Worm (Caenorhabditis elegans): ENCODE measurements around the gene fbxb-41.
"Not testable (repeated sequence)": the region's sequence is repeated elsewhere in the genome, so short reads cannot be mapped to it uniquely, and the experiment has no call there.

The fbxb-41 gene

DNA sequence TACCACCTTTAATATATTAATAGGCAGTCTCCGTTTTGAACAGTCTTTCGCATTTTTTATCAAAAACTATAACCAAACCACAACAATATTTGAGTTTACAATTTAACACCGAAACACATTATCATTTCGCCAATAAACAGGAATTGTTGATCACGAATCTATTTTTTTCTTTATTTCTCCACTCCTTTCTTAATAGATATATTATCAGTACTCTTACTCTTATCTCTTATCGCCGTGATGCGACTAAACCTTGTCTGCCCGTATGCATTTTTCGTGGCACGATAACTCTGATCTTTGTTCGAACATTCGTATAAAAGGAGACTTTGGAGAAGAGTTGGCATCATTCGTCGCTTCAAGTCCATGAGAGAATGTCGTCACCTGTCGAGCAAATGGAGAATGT lies 14.7 kb upstream of the fbxb-41 start:
- TF ChIP-seq sea-1 (GFP tag; conservative IDR thresholded peaks at IDR 0.05), result no peak
- TF ChIP-seq ceh-13 (GFP tag; optimal IDR thresholded peaks at IDR 0.05), result no peak
- no peak for TF ChIP-seq tra-4 (tag; optimal IDR thresholded peaks at IDR 0.05)
- TF ChIP-seq hmg-4 (GFP tag; optimal IDR thresholded peaks at IDR 0.05), result no peak
- no peak for TF ChIP-seq ets-7 (tag; optimal IDR thresholded peaks at IDR 0.05)
- TF ChIP-seq aly-1 (tag; optimal IDR thresholded peaks at IDR 0.05), result no peak
- TF ChIP-seq hnd-1 (tag; optimal IDR thresholded peaks at IDR 0.05), result no peak
- no peak for TF ChIP-seq pes-1 (GFP tag; IDR thresholded peaks at IDR 0.05)

DNA sequence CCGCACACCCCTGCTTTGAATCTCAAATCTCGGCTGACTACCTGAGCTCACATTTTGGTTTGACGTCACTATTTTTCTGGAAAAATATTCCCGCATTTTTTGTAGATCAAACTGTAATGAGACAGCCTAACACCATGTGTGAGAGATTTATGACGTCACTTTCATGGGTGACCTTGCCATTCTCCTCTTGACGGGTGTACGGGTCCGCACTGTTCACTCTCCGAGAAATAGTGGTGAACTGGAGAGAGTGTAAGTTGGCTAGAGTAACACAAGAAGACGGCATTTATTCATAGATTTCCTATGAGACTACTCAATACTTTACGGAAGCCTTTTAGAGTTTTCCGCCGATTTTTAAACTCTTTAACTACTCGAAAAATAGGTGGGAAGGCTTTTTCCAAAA lies 12.6 kb upstream of the fbxb-41 start, which contains the start of gene K02E7.7:
Gene K02E7.7, plus strand, starts transcription at position 301 of the 400 bp plus-strand sequence.
- not testable (repeated sequence) for TF ChIP-seq ceh-13 (GFP tag; optimal IDR thresholded peaks at IDR 0.05); tra-4 (tag; optimal IDR thresholded peaks at IDR 0.05); tbx-37 (GFP tag; conservative IDR thresholded peaks at IDR 0.05)

DNA sequence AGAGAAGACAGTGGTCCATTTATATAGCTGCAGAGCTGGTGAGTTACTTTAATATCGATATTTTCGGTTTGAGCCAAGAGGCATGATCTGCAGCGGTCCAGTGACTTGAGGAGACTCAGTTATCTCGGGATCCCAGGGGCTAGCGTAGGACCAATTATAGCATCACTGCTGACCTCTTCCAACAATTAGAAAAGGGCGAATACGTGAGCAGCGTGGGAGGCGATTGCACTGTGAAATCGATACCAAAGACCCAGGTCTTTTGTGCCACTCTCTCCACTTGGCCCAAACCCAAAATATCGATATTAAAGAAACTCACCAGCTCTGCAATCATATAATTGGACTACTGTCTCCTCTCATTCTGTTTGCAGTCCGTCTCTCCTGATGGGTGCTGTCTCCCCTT lies 7.7 kb upstream of the fbxb-41 start, which contains the start of gene fbxb-40:
Gene fbxb-40, minus strand, starts transcription at position 101 of the 400 bp plus-strand sequence.
- TF ChIP-seq ceh-13 (GFP tag; optimal IDR thresholded peaks at IDR 0.05) (no peak), sea-1 (GFP tag; conservative IDR thresholded peaks at IDR 0.05) (no peak), pes-1 (GFP tag; IDR thresholded peaks at IDR 0.05) (no peak), hmg-4 (GFP tag; optimal IDR thresholded peaks at IDR 0.05) (no peak), ceh-36 (tag; optimal IDR thresholded peaks at IDR 0.05) (no peak), scrt-1 (GFP tag; IDR thresholded peaks at IDR 0.05) (no peak), tra-4 (tag; optimal IDR thresholded peaks at IDR 0.05) (no peak), aly-1 (tag; optimal IDR thresholded peaks at IDR 0.05) (no peak), tbx-11 (GFP tag; IDR thresholded peaks at IDR 0.05) (no peak), hnd-1 (tag; optimal IDR thresholded peaks at IDR 0.05) (no peak), ets-7 (tag; optimal IDR thresholded peaks at IDR 0.05) (no peak), flt-1 (GFP tag; IDR thresholded peaks at IDR 0.05) (no peak), ama-1 (optimal IDR thresholded peaks at IDR 0.05) (no peak), B0310.2 (tag; optimal IDR thresholded peaks at IDR 0.05) (no peak), F13C5.2 (tag; optimal IDR thresholded peaks at IDR 0.05) (no peak)

DNA sequence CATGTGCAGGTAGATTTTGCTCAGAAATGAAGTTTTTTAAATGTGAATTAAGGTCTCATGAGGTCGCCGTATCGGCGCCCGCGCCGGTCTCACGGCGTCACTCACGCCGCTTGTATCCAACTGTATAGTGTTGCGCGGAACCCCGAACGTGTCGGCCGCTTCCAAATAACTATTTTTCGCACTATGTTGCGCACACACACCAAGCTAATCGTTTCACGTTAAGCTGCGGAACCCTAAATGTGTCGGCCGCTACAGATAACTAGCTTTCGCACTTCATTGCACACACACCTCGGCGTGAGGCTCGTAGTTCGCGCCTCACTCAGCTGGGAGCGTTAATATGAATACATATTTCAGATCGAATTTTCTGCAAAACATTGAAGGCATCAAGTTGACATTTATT lies 4.8 kb upstream of the fbxb-41 start:
- TF ChIP-seq tra-4 (tag; optimal IDR thresholded peaks at IDR 0.05) (no peak), pes-1 (GFP tag; IDR thresholded peaks at IDR 0.05) (peak; percentile 19; the same call in 1 of the 2 replicates)

DNA sequence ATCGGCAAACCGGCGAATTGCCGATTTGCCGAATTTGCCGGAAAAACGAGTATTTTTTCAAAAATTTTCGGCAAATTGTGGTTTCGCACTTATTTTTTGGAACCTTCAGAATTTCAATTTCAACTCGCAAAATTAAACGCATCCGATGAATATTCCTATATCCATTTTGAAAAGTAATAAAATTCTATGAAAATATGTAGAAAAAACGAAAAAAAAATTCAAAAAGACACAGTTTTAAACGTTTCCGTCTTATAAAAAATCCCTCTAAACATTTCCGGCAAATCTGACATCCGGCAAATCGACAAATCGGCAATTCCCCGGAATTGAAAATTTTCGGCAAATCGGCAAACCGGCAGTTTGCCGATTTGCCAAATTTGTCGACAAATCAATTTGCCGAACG lies 3.6 kb upstream of the fbxb-41 start, which contains the start of gene str-148:
Gene str-148, plus strand, starts transcription at position 301 of the 400 bp plus-strand sequence.
- TF ChIP-seq F13C5.2 (tag; optimal IDR thresholded peaks at IDR 0.05) (no peak), tbx-11 (GFP tag; IDR thresholded peaks at IDR 0.05) (no peak), scrt-1 (GFP tag; IDR thresholded peaks at IDR 0.05) (no peak), hmbx-1 (tag; optimal IDR thresholded peaks at IDR 0.05) (no peak)

DNA sequence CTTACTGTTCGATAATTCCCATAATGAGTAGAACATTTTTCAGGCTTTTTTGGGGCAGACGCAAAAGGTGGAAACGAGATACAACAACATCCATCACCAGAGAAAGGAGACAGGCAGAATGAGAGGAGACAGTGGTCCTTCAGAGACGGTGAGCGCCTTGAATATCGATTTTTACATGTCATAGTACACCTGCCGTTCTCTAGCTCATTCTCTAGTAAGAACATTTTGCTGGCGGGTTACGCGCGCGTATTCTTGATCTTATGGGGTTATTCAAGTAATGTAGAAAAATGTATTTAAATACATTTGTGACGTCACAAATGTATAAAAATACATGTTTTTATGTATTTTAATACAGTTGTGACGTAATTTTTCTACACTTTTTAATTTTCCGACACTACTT lies 1.8 kb upstream of the fbxb-41 start, which contains the start of gene fbxb-45:
Gene fbxb-45, minus strand, starts transcription at position 101 of the 400 bp plus-strand sequence.
- TF ChIP-seq ceh-13 (GFP tag; optimal IDR thresholded peaks at IDR 0.05); pes-1 (GFP tag; IDR thresholded peaks at IDR 0.05); F13C5.2 (tag; optimal IDR thresholded peaks at IDR 0.05): not testable (repeated sequence)

DNA sequence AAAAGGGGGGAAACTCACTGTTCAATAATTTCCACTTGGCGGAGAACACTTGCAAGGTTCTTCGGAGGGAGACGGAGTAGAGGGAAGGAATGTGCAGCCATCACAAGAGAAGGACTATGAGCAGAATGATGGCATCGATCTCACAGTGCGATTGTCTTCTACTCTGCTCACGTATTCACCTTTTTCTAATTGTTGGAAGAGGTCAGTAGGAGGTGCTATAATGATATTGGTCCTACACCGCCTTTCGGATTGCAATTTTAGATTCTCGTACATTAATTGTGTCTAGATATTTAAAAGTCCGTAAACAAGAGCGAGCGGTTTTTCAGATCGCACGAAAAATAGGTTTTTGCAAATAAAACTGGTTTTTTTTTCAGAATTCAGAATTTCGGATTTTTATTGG lies 1.7 kb downstream of the fbxb-41 start, which contains the start of gene fbxb-39:
Gene fbxb-39, minus strand, starts transcription at position 101 of the 400 bp plus-strand sequence.
- TF ChIP-seq hmbx-1 (tag; optimal IDR thresholded peaks at IDR 0.05) (no peak), ama-1 (optimal IDR thresholded peaks at IDR 0.05) (no peak), sea-1 (GFP tag; conservative IDR thresholded peaks at IDR 0.05) (no peak), pes-1 (GFP tag; IDR thresholded peaks at IDR 0.05) (no peak), hnd-1 (tag; optimal IDR thresholded peaks at IDR 0.05) (no peak), scrt-1 (GFP tag; IDR thresholded peaks at IDR 0.05) (no peak), ceh-13 (GFP tag; optimal IDR thresholded peaks at IDR 0.05) (no peak), F13C5.2 (tag; optimal IDR thresholded peaks at IDR 0.05) (no peak)

DNA sequence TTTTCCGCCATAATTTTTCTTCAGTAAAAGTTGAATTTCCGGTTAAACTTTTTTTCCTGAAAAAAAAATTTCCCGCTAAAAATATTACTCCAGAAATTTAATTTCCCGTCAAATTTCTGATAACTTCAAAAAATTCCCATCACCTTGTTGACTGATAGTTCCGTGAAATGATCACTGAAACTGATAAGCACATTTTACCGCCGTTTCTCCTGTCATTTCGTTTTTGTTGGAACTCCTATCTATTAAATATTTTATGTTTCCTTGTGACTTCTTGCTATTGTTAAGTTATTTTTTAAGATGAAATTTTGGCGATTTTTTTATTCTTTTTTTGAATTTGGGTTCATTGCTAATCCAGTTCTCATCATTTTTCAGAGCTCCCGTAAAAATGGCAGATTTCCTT lies 13.5 kb downstream of the fbxb-41 start, which contains the start of gene math-34:
Gene math-34, plus strand, starts transcription at position 371 of the 400 bp plus-strand sequence.
- TF ChIP-seq tbx-37 (GFP tag; conservative IDR thresholded peaks at IDR 0.05) (no peak), F13C5.2 (tag; optimal IDR thresholded peaks at IDR 0.05) (no peak), hnd-1 (tag; optimal IDR thresholded peaks at IDR 0.05) (no peak), sea-1 (GFP tag; conservative IDR thresholded peaks at IDR 0.05) (no peak), B0310.2 (tag; optimal IDR thresholded peaks at IDR 0.05) (no peak), ceh-36 (tag; optimal IDR thresholded peaks at IDR 0.05) (no peak), ets-7 (tag; optimal IDR thresholded peaks at IDR 0.05) (no peak), tra-4 (tag; optimal IDR thresholded peaks at IDR 0.05) (no peak), tbx-11 (GFP tag; IDR thresholded peaks at IDR 0.05) (no peak), flt-1 (GFP tag; IDR thresholded peaks at IDR 0.05) (no peak), pes-1 (GFP tag; IDR thresholded peaks at IDR 0.05) (no peak), scrt-1 (GFP tag; IDR thresholded peaks at IDR 0.05) (no peak), ceh-13 (GFP tag; optimal IDR thresholded peaks at IDR 0.05) (no peak), hmbx-1 (tag; optimal IDR thresholded peaks at IDR 0.05) (no peak), aly-1 (tag; optimal IDR thresholded peaks at IDR 0.05) (no peak), ama-1 (optimal IDR thresholded peaks at IDR 0.05) (no peak)

DNA sequence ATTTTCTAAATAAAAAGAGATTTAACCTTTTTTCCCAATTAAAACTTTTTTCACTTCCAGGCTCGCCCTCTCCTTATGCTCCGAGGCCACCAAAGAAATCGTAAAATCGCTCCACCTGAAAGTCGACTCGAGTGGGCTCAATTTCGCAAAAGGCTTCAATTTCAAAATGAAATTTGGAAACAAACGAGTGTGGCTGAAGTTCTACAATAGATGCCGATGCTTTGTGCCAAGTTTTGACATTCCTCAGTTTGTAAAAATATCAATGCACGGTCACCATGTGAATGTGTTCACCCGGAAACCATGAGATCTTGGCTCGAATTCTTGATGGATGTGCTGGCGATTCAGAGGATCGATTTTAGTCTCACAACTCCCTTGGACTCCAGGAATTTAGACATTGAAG lies 15.5 kb downstream of the fbxb-41 start, which contains the start of gene M01D1.12:
Gene M01D1.12, plus strand, starts transcription at position 301 of the 400 bp plus-strand sequence.
- TF ChIP-seq B0310.2 (tag; optimal IDR thresholded peaks at IDR 0.05), result no peak
- TF ChIP-seq ama-1 (optimal IDR thresholded peaks at IDR 0.05), result no peak
- no peak for TF ChIP-seq flt-1 (GFP tag; IDR thresholded peaks at IDR 0.05)
- no peak for TF ChIP-seq hmg-4 (GFP tag; optimal IDR thresholded peaks at IDR 0.05)
- no peak for TF ChIP-seq tbx-37 (GFP tag; conservative IDR thresholded peaks at IDR 0.05)
- TF ChIP-seq tbx-11 (GFP tag; IDR thresholded peaks at IDR 0.05), result no peak
- no peak for TF ChIP-seq aly-1 (tag; optimal IDR thresholded peaks at IDR 0.05)
- TF ChIP-seq sea-1 (GFP tag; conservative IDR thresholded peaks at IDR 0.05), result no peak
- TF ChIP-seq scrt-1 (GFP tag; IDR thresholded peaks at IDR 0.05), result no peak
- TF ChIP-seq ets-7 (tag; optimal IDR thresholded peaks at IDR 0.05), result no peak
- no peak for TF ChIP-seq ceh-36 (tag; optimal IDR thresholded peaks at IDR 0.05)
- no peak for TF ChIP-seq hnd-1 (tag; optimal IDR thresholded peaks at IDR 0.05)
- no peak for TF ChIP-seq ceh-13 (GFP tag; optimal IDR thresholded peaks at IDR 0.05)
- TF ChIP-seq pes-1 (GFP tag; IDR thresholded peaks at IDR 0.05), result no peak
- no peak for TF ChIP-seq F13C5.2 (tag; optimal IDR thresholded peaks at IDR 0.05)
- no peak for TF ChIP-seq tra-4 (tag; optimal IDR thresholded peaks at IDR 0.05)
- no peak for TF ChIP-seq hmbx-1 (tag; optimal IDR thresholded peaks at IDR 0.05)
